Worm (Caenorhabditis elegans): Measurements from ENCODE around the gene glr-1.

glr-1 gene

DNA sequence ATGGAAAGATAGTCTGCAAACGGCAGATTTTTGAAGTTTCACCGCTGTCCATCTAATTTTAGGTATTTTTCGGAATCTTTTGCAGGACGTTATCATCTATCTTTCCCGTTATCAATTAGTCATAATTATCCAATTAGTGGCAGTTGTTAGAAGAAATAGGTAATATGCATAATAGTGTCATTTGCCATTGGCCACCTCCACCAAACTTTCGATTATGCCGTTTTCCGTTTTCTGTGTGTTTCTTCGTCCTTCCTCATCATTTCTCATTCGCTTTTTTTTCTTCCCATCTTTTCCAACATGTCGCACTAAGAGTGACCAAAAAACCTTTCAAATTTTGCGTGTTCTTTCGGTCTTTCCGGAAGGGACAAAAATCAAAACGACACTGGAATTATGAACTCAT lies 24.1 kb downstream of the glr-1 start:
- TF ChIP-seq ama-1 (optimal IDR thresholded peaks at IDR 0.05) = no peak
- no peak for TF ChIP-seq fkh-6 (tag; optimal IDR thresholded peaks at IDR 0.05)
- TF ChIP-seq pqm-1 (tag; optimal IDR thresholded peaks at IDR 0.05) = no peak
- TF ChIP-seq ceh-24 (tag; optimal IDR thresholded peaks at IDR 0.05) = no peak
- no peak for TF ChIP-seq pha-2 (tag; optimal IDR thresholded peaks at IDR 0.05)
- TF ChIP-seq T23F11.4 (GFP tag; optimal IDR thresholded peaks at IDR 0.05) = no peak
- no peak for TF ChIP-seq hlh-15 (tag; optimal IDR thresholded peaks at IDR 0.05)
- TF ChIP-seq mec-3 (tag; optimal IDR thresholded peaks at IDR 0.05; ENCODE audit: borderline replicate concordance) = no peak
- TF ChIP-seq ztf-16 (tag; optimal IDR thresholded peaks at IDR 0.05) = no peak
- TF ChIP-seq sox-4 (tag; optimal IDR thresholded peaks at IDR 0.05) = no peak
- TF ChIP-seq pha-4 (tag; optimal IDR thresholded peaks at IDR 0.05) = no peak

DNA sequence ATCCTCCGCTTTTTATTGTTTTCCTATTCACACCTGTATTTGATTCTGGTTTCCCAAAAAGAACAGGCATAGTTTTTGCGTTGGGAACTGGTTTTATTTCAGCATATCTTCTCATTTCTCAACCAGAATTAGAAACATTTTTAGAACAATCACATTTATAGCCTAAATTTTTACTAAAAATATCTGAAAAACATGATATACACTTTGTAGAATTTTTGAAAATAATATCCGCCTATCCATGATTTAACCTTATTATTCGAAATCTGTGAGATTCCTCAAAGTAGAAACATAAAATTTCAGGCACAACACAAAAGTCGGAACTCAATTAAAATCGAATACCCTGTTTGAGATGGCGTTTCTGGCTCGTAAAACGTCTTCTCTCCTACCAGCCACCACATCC lies 27.6 kb downstream of the glr-1 start, which contains the start of gene acdh-6:
TSS of gene acdh-6 (plus strand) at position 301 of the 400 bp plus-strand sequence.
- TF ChIP-seq ceh-24 (tag; optimal IDR thresholded peaks at IDR 0.05) (no peak), pqm-1 (tag; optimal IDR thresholded peaks at IDR 0.05) (no peak), hlh-13 (GFP tag; optimal IDR thresholded peaks at IDR 0.05) (no peak)

DNA sequence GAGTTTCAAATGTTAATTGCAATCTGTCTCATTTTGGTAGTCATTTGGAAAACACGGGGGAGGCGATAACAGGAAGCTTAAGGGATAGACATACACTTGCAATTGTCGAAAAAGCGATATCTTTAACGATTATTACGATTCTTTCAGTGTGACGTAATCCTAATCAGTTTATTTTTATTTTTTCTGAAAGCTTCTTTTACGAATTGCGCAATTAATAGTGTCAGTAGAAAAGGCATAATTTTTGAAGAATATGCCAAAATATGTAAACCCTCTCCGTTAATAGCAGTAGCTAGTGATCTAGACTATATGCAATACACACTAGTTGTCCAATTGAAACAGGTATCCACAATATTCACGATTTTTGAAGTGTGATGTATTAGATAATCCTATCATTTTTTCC lies 28.0 kb downstream of the glr-1 start:
- no peak for TF ChIP-seq ceh-34 (tag; optimal IDR thresholded peaks at IDR 0.05)
- TF ChIP-seq unc-3 (GFP tag; conservative IDR thresholded peaks at IDR 0.05) = no peak
- TF ChIP-seq unc-3 (tag; optimal IDR thresholded peaks at IDR 0.05) = no peak
- no peak for TF ChIP-seq K09A11.1 (tag; optimal IDR thresholded peaks at IDR 0.05; ENCODE audit: insufficient read depth)
- no peak for TF ChIP-seq lin-11 (tag; optimal IDR thresholded peaks at IDR 0.05)
- no peak for TF ChIP-seq K02D7.2 (tag; optimal IDR thresholded peaks at IDR 0.05)
- no peak for TF ChIP-seq C38D4.7 (GFP tag; optimal IDR thresholded peaks at IDR 0.05)
- TF ChIP-seq ceh-9 (tag; optimal IDR thresholded peaks at IDR 0.05) = no peak
- TF ChIP-seq ama-1 (optimal IDR thresholded peaks at IDR 0.05) = no peak
- no peak for TF ChIP-seq dve-1 (tag; optimal IDR thresholded peaks at IDR 0.05)

DNA sequence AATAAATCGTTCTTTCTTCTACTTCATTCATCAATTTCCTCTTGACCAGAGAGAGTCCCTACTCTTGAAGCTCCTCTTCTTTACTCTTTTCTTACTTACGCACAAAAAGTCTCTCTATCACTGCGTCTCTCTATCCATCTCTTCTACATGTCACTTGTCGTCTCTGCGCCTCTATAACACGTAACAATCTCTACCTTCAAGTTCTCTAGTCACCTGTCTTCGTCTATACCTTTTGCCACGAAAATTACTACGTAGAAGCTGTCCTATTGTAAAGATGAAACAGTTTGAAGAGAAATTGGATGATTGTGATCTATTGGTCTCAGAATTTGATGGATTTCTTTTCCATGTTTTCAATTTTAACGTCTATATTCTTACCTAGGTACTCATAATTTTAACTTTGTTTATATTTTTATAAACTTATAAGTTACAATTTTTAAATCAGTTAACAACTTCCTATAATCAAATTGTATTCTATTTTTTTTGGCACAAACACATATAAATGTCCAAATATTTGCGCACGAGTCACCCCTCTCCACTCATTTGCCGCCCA lies 31.5 kb downstream of the glr-1 start, which contains the start of gene C02D5.2:
TSS of gene C02D5.2 (plus strand) at position 500 of the 550 bp plus-strand sequence.
- TF ChIP-seq K09A11.1 (tag; optimal IDR thresholded peaks at IDR 0.05; ENCODE audit: insufficient read depth) = no peak
- no peak for TF ChIP-seq gmeb-2 (tag; optimal IDR thresholded peaks at IDR 0.05)
- TF ChIP-seq pag-3 (tag; optimal IDR thresholded peaks at IDR 0.05; ENCODE audit: borderline replicate concordance) = no peak
- peak; percentile 97 for TF ChIP-seq unc-55 (GFP tag; optimal IDR thresholded peaks at IDR 0.05)
- TF ChIP-seq ceh-9 (tag; optimal IDR thresholded peaks at IDR 0.05) = no peak
- no peak for TF ChIP-seq pha-4 (tag; optimal IDR thresholded peaks at IDR 0.05)
- TF ChIP-seq madf-2 (tag; optimal IDR thresholded peaks at IDR 0.05) = no peak
- TF ChIP-seq K02D7.2 (tag; optimal IDR thresholded peaks at IDR 0.05) = no peak
- no peak for TF ChIP-seq che-1 (tag; optimal IDR thresholded peaks at IDR 0.05)
- no peak for TF ChIP-seq pax-1 (tag; optimal IDR thresholded peaks at IDR 0.05)
- TF ChIP-seq ceh-2 (tag; optimal IDR thresholded peaks at IDR 0.05) = no peak
- no peak for TF ChIP-seq dve-1 (tag; optimal IDR thresholded peaks at IDR 0.05)
- TF ChIP-seq ceh-45 (GFP tag; IDR thresholded peaks at IDR 0.05) = no peak
- TF ChIP-seq ceh-30 (tag; optimal IDR thresholded peaks at IDR 0.05) = no peak
- no peak for TF ChIP-seq pat-9 (tag; optimal IDR thresholded peaks at IDR 0.05)
- no peak for TF ChIP-seq sox-2 (GFP tag; IDR thresholded peaks at IDR 0.05)
- no peak for TF ChIP-seq fkh-10 (GFP tag; optimal IDR thresholded peaks at IDR 0.05)
- TF ChIP-seq ama-1 (optimal IDR thresholded peaks at IDR 0.05) = no peak
- no peak for TF ChIP-seq ttx-3 (tag; optimal IDR thresholded peaks at IDR 0.05)
- TF ChIP-seq ceh-31 (tag; optimal IDR thresholded peaks at IDR 0.05) = peak; percentile 12
- peak; percentile 35 for TF ChIP-seq ceh-34 (tag; optimal IDR thresholded peaks at IDR 0.05)
- TF ChIP-seq hlh-8 (tag; optimal IDR thresholded peaks at IDR 0.05) = no peak
- no peak for TF ChIP-seq pros-1 (tag; optimal IDR thresholded peaks at IDR 0.05)
- peak; percentile 19 for TF ChIP-seq rnt-1 (tag; optimal IDR thresholded peaks at IDR 0.05)
- no peak for TF ChIP-seq zip-5 (tag; optimal IDR thresholded peaks at IDR 0.05)
- TF ChIP-seq tbx-2 (tag; optimal IDR thresholded peaks at IDR 0.05) = no peak
- no peak for TF ChIP-seq C08G9.2 (tag; optimal IDR thresholded peaks at IDR 0.05)
- peak; percentile 12 for TF ChIP-seq hlh-30 (tag; optimal IDR thresholded peaks at IDR 0.05; ENCODE audit: insufficient read depth)
- no peak for TF ChIP-seq T23F11.4 (GFP tag; optimal IDR thresholded peaks at IDR 0.05)
- no peak for TF ChIP-seq npax-4 (tag; optimal IDR thresholded peaks at IDR 0.05)
- no peak for TF ChIP-seq ref-2 (tag; optimal IDR thresholded peaks at IDR 0.05)
- TF ChIP-seq nhr-232 (tag; optimal IDR thresholded peaks at IDR 0.05) = no peak
- no peak for TF ChIP-seq sdc-2 (tag; optimal IDR thresholded peaks at IDR 0.05)
- TF ChIP-seq hlh-15 (tag; optimal IDR thresholded peaks at IDR 0.05) = no peak
